Worm (Caenorhabditis elegans) whole organism, young adult: ENCODE data around the gene cyp-23A1.

Source experiments
- B0019.2 ChIP-seq: fragments of 200-800 bp; sonication (Bioruptor generic); conservative IDR thresholded peaks from 2 replicates; pipeline ENCODE4 v1.3.6; 2022; ENCODE audit warnings: missing genetic modification reagents, missing genetic modification characterization, missing compliant biosample characterization
- B0261.1 ChIP-seq: sonication (generic microtip); optimal IDR thresholded peaks from 2 replicates; lab custom pipeline; 2016; ENCODE audit warnings: mild to moderate bottlenecking, missing genetic modification characterization, moderate library complexity, missing compliant biosample characterization
- F22D6.2 ChIP-seq: sonication (generic microtip); optimal IDR thresholded peaks from 2 replicates; lab custom pipeline; 2016; ENCODE audit warnings: mild to moderate bottlenecking, missing genetic modification characterization, missing compliant biosample characterization
- F23B12.7 ChIP-seq: sonication (generic microtip); optimal IDR thresholded peaks from 2 replicates; lab custom pipeline; 2017; ENCODE audit warnings: missing genetic modification characterization, mild to moderate bottlenecking, missing compliant biosample characterization, antibody characterized with exemption, moderate library complexity; ENCODE audit not compliant: insufficient read depth
- F39B2.1 ChIP-seq: fragments of 200-800 bp; sonication (Bioruptor generic); IDR thresholded peaks from 2 replicates; pipeline ENCODE4 v1.3.6; 2022; ENCODE audit warnings: missing genetic modification reagents, missing genetic modification characterization, missing compliant biosample characterization
- F49E8.2 ChIP-seq: sonication (generic microtip); optimal IDR thresholded peaks from 3 replicates; lab custom pipeline; 2017; ENCODE audit warnings: missing genetic modification characterization, mild to moderate bottlenecking, missing compliant biosample characterization, antibody characterized with exemption, moderate library complexity; ENCODE audit not compliant: insufficient read depth
- F57A8.1 ChIP-seq: fragments of 200-800 bp; sonication (Bioruptor generic); optimal IDR thresholded peaks from 2 replicates; lab custom pipeline; 2018; ENCODE audit warnings: mild to moderate bottlenecking, missing genetic modification characterization, moderate library complexity, missing compliant biosample characterization
- K12H6.12 ChIP-seq: fragments of 200-800 bp; sonication (Bioruptor generic); optimal IDR thresholded peaks from 2 replicates; lab custom pipeline; 2018; ENCODE audit warnings: mild to moderate bottlenecking, missing genetic modification characterization, missing compliant biosample characterization
- T26A5.8 ChIP-seq: sonication (generic microtip); optimal IDR thresholded peaks from 2 replicates; lab custom pipeline; 2016; ENCODE audit warnings: missing genetic modification characterization, missing compliant biosample characterization
- Y67H2A.10 ChIP-seq: fragments of 200-800 bp; sonication (Bioruptor generic); conservative IDR thresholded peaks from 2 replicates; pipeline ENCODE4 v1.3.6; 2022; ENCODE audit warnings: missing genetic modification reagents, missing genetic modification characterization, missing compliant biosample characterization
- attf-3 ChIP-seq: fragments of 200-800 bp; sonication (Bioruptor generic); conservative IDR thresholded peaks from 2 replicates; pipeline ENCODE4 v1.3.6; 2022; ENCODE audit warnings: missing genetic modification reagents, missing genetic modification characterization, missing compliant biosample characterization
- bed-1 ChIP-seq: fragments of 200-800 bp; sonication (Bioruptor generic); IDR thresholded peaks from 2 replicates; pipeline ENCODE4 v1.3.6; 2022; ENCODE audit warnings: missing genetic modification reagents, missing genetic modification characterization, missing compliant biosample characterization
- bed-2 ChIP-seq: fragments of 200-800 bp; sonication (Bioruptor generic); IDR thresholded peaks from 2 replicates; pipeline ENCODE4 v1.3.6; 2022; ENCODE audit warnings: missing genetic modification reagents, missing genetic modification characterization, missing compliant biosample characterization
- cebp-2 ChIP-seq: fragments of 200-800 bp; sonication (Bioruptor generic); IDR thresholded peaks from 2 replicates; pipeline ENCODE4 v1.3.6; 2022; ENCODE audit warnings: missing genetic modification characterization, missing compliant biosample characterization
- ceh-91 ChIP-seq: fragments of 200-800 bp; sonication (Bioruptor generic); IDR thresholded peaks from 2 replicates; pipeline ENCODE4 v1.3.6; 2022; ENCODE audit warnings: missing genetic modification reagents, missing genetic modification characterization, missing compliant biosample characterization
- ekl-4 ChIP-seq: fragments of 200-800 bp; sonication (Bioruptor generic); IDR thresholded peaks from 2 replicates; pipeline ENCODE4 v1.3.6; 2022; ENCODE audit warnings: missing genetic modification reagents, missing genetic modification characterization, missing compliant biosample characterization
- ets-4 ChIP-seq: fragments of 200-800 bp; sonication (Bioruptor generic); optimal IDR thresholded peaks from 2 replicates; lab custom pipeline; 2018; ENCODE audit warnings: mild to moderate bottlenecking, missing genetic modification characterization, missing compliant biosample characterization
- fkh-3 ChIP-seq: sonication (generic microtip); optimal IDR thresholded peaks from 2 replicates; lab custom pipeline; 2016; ENCODE audit warnings: mild to moderate bottlenecking, missing genetic modification characterization, missing compliant biosample characterization
- hmg-1.2 ChIP-seq: fragments of 200-800 bp; sonication (Bioruptor generic); IDR thresholded peaks from 2 replicates; pipeline ENCODE4 v1.3.6; 2022; ENCODE audit warnings: missing genetic modification reagents, missing genetic modification characterization, missing compliant biosample characterization
- lag-1 ChIP-seq: fragments of 200-800 bp; sonication (Bioruptor generic); IDR thresholded peaks from 2 replicates; pipeline ENCODE4 v1.3.6; 2022; ENCODE audit warnings: missing genetic modification reagents, missing genetic modification characterization, missing compliant biosample characterization
- let-526 ChIP-seq: fragments of 200-800 bp; sonication (Bioruptor generic); IDR thresholded peaks from 2 replicates; pipeline ENCODE4 v1.3.6; 2022; ENCODE audit warnings: missing genetic modification reagents, missing genetic modification characterization, missing compliant biosample characterization
- lin-54 ChIP-seq: fragments of 200-800 bp; sonication (Bioruptor generic); optimal IDR thresholded peaks from 2 replicates; lab custom pipeline; 2018; ENCODE audit warnings: mild to moderate bottlenecking, missing genetic modification characterization, missing compliant biosample characterization
- lsl-1 ChIP-seq: fragments of 200-800 bp; sonication (Bioruptor generic); optimal IDR thresholded peaks from 2 replicates; lab custom pipeline; 2018; ENCODE audit warnings: mild to moderate bottlenecking, missing genetic modification characterization, moderate library complexity, missing compliant biosample characterization
- lsy-27 ChIP-seq: sonication (generic microtip); optimal IDR thresholded peaks from 2 replicates; lab custom pipeline; 2017; ENCODE audit warnings: missing genetic modification characterization, mild to moderate bottlenecking, missing compliant biosample characterization, antibody characterized with exemption, missing genotype, borderline replicate concordance; ENCODE audit not compliant: insufficient read depth
- madf-10 ChIP-seq: sonication (generic microtip); optimal IDR thresholded peaks from 2 replicates; lab custom pipeline; 2016; ENCODE audit warnings: mild to moderate bottlenecking, missing genetic modification characterization, missing compliant biosample characterization
- madf-8 ChIP-seq: fragments of 200-800 bp; sonication (Bioruptor generic); conservative IDR thresholded peaks from 2 replicates; pipeline ENCODE4 v1.3.6; 2022; ENCODE audit warnings: missing genetic modification reagents, missing genetic modification characterization, missing compliant biosample characterization
- nfya-2 ChIP-seq: fragments of 200-800 bp; sonication (Bioruptor generic); IDR thresholded peaks from 2 replicates; pipeline ENCODE4 v1.3.6; 2022; ENCODE audit warnings: missing genetic modification reagents, missing genetic modification characterization, missing compliant biosample characterization
- nhr-90 ChIP-seq: sonication (generic microtip); optimal IDR thresholded peaks from 2 replicates; lab custom pipeline; 2016; ENCODE audit warnings: missing genotype, mild to moderate bottlenecking, missing genetic modification characterization, missing compliant biosample characterization
- rcor-1 ChIP-seq: fragments of 200-800 bp; sonication (Bioruptor generic); IDR thresholded peaks from 2 replicates; pipeline ENCODE4 v1.3.6; 2022; ENCODE audit warnings: missing genetic modification reagents, missing genetic modification characterization, missing compliant biosample characterization
- snpc-3.4 ChIP-seq: sonication (generic microtip); optimal IDR thresholded peaks from 2 replicates; lab custom pipeline; 2017; ENCODE audit warnings: missing genetic modification characterization, mild to moderate bottlenecking, missing compliant biosample characterization, antibody characterized with exemption, moderate library complexity, missing genotype, missing genetic modification reagents
- somi-1 ChIP-seq: fragments of 200-800 bp; sonication (Bioruptor generic); optimal IDR thresholded peaks from 2 replicates; lab custom pipeline; 2018; ENCODE audit warnings: mild to moderate bottlenecking, missing genetic modification characterization, missing compliant biosample characterization
- sptf-2 ChIP-seq: fragments of 200-800 bp; sonication (Bioruptor generic); optimal IDR thresholded peaks from 2 replicates; lab custom pipeline; 2018; ENCODE audit warnings: mild to moderate bottlenecking, missing genetic modification characterization, missing compliant biosample characterization
- tbp1 ChIP-seq: fragments of 200-800 bp; sonication (Bioruptor generic); optimal IDR thresholded peaks from 2 replicates; lab custom pipeline; 2018; ENCODE audit warnings: mild to moderate bottlenecking, missing genetic modification characterization, missing compliant biosample characterization
- unc-62 ChIP-seq: fragments of 150-350 bp; optimal IDR thresholded peaks from 2 replicates; lab custom pipeline; 2014; ENCODE audit warnings: missing biosample characterization, missing genetic modification reagents, missing genetic modification characterization
- xnd-1 ChIP-seq: sonication (generic microtip); optimal IDR thresholded peaks from 2 replicates; lab custom pipeline; 2016; ENCODE audit warnings: missing genotype, missing genetic modification reagents, missing genetic modification characterization, missing compliant biosample characterization
- zfh-2 ChIP-seq: fragments of 200-800 bp; sonication (Bioruptor generic); conservative IDR thresholded peaks from 2 replicates; pipeline ENCODE4 v1.3.6; 2022; ENCODE audit warnings: missing genetic modification reagents, missing genetic modification characterization, missing compliant biosample characterization
- ztf-25 ChIP-seq: fragments of 200-800 bp; sonication (Bioruptor generic); IDR thresholded peaks from 2 replicates; pipeline ENCODE4 v1.3.6; 2022; ENCODE audit warnings: missing genetic modification reagents, missing genetic modification characterization, missing compliant biosample characterization
- ztf-26 ChIP-seq: sonication (generic microtip); optimal IDR thresholded peaks from 2 replicates; lab custom pipeline; 2017; ENCODE audit warnings: missing genetic modification characterization, missing compliant biosample characterization

Gene cyp-23A1

DNA sequence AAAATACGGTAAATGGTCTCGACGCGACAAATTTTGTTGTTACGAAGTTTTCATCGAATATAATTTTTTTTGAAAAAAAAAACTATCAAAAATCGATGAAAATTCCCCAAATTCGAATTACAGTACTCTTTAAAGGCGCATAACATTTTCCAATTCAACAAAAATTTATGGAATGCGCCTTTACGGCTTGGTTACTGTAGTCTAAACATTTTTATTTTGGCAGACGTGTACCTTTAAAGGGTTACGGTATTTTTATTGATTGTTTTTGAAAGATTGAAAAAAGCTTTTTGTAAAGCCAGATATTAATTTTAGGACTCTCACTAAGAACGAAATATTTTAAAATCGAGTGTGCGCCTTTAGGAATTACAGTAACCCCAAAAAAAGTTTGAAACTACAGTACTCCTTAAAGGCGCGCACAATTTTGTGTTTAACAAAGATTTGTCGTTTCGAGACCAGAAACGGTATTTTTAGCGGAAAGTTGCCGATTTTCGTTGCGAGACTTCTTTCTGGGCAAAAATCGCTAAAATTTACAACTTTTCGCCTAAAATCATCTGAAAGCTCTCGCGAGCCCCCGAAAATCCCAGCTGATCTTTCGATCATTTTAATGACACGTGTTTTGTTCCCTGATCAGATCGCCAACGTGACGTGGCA, 37.9 kb upstream of the cyp-23A1 start (continued):
- TF ChIP-seq let-526 (GFP tag; lab: Robert Waterston, UW): no peak
- TF ChIP-seq xnd-1 (tag; lab: Kevin White, UChicago): peak; percentile 65
- no peak for TF ChIP-seq attf-3 (GFP tag; lab: Robert Waterston, UW)
- no peak for TF ChIP-seq B0261.1 (tag; lab: Kevin White, UChicago)
- TF ChIP-seq ztf-25: no peak
- no peak for TF ChIP-seq Y67H2A.10
- TF ChIP-seq lin-54 (GFP tag; lab: Kevin White, UChicago): peak; percentile 39
- TF ChIP-seq somi-1 (GFP tag; lab: Kevin White, UChicago): no peak

DNA sequence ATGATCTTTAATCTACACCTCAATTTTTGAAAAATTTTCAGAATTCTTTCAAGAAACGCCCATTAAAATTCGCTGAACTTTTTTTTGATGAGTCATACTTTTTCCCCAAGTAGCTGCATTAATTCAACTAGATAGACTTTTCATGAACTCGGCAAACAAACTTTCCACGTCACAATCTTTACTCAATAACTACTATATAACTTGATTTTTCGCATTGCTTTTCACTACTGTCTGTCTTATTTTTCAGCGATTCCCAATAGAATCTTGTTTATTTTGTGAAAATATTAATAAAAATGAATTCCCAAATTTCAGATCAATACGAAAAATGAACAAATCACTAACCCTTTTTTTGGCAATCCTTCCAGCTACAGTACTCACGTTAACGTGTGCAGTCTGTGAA, 33.7 kb upstream of the cyp-23A1 start, which contains the start of gene T05C1.1:
TSS of gene T05C1.1 (plus strand) at position 301 of the 400 bp plus-strand sequence.
- no peak for TF ChIP-seq lsl-1
- no peak for TF ChIP-seq ztf-26 (tag; lab: Kevin White, UChicago)
- no peak for TF ChIP-seq nhr-90 (tag; lab: Kevin White, UChicago)
- no peak for TF ChIP-seq hmg-1.2 (GFP tag; lab: Robert Waterston, UW)
- TF ChIP-seq T26A5.8: no peak
- TF ChIP-seq lag-1 (GFP tag; lab: Robert Waterston, UW): no peak
- TF ChIP-seq sptf-2 (GFP tag; lab: Kevin White, UChicago): no peak
- TF ChIP-seq unc-62 (GFP tag; lab: Kevin White, UChicago): no peak
- no peak for TF ChIP-seq K12H6.12 (tag; lab: Kevin White, UChicago)
- no peak for TF ChIP-seq F22D6.2
- TF ChIP-seq tbp1: no peak
- TF ChIP-seq ekl-4 (GFP tag; lab: Robert Waterston, UW): no peak
- TF ChIP-seq F23B12.7 (tag; lab: Kevin White, UChicago): no peak
- TF ChIP-seq bed-2 (GFP tag; lab: Robert Waterston, UW): no peak
- TF ChIP-seq F49E8.2: no peak
- TF ChIP-seq lsy-27 (tag; lab: Kevin White, UChicago): no peak
- TF ChIP-seq madf-8 (GFP tag; lab: Robert Waterston, UW): no peak
- no peak for TF ChIP-seq cebp-2 (GFP tag; lab: Robert Waterston, UW)
- TF ChIP-seq let-526 (GFP tag; lab: Robert Waterston, UW): no peak

DNA sequence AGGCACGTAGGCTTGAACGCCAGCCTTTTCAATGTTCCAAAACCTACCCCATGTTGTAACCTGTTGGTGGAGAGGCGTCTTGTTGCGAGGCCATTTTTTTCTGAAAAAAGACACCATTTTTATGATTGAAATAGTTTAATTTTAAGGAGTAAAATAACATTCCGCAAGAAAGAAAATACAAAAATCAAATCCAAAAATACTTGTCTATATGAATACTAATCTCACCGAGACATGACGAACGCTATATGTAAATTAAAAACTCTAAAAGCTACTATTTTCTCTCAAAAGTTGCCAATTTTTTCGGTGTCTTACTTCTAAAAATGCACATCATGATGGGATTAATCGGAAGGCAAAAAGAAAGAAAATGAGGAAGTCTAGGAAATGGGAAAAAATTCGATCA, 30.0 kb upstream of the cyp-23A1 start, which contains the start of gene T05C1.2:
TSS of gene T05C1.2 (minus strand) at position 101 of the 400 bp plus-strand sequence.
- TF ChIP-seq bed-1 (GFP tag; lab: Robert Waterston, UW): no peak
- no peak for TF ChIP-seq madf-10
- TF ChIP-seq ets-4 (GFP tag; lab: Kevin White, UChicago): no peak
- TF ChIP-seq F22D6.2: no peak
- TF ChIP-seq F39B2.1 (GFP tag; lab: Robert Waterston, UW): no peak
- no peak for TF ChIP-seq zfh-2 (GFP tag; lab: Robert Waterston, UW)
- no peak for TF ChIP-seq nfya-2
- no peak for TF ChIP-seq ceh-91 (GFP tag; lab: Robert Waterston, UW)
- no peak for TF ChIP-seq fkh-3 (tag; lab: Kevin White, UChicago)
- no peak for TF ChIP-seq snpc-3.4
- no peak for TF ChIP-seq let-526 (GFP tag; lab: Robert Waterston, UW)
- no peak for TF ChIP-seq F57A8.1
- no peak for TF ChIP-seq ekl-4 (GFP tag; lab: Robert Waterston, UW)
- no peak for TF ChIP-seq rcor-1 (GFP tag; lab: Robert Waterston, UW)
- TF ChIP-seq B0019.2 (GFP tag; lab: Robert Waterston, UW): no peak
